Worm (Caenorhabditis elegans) whole organism, dauer: ENCODE measurements around the gene sra-28.

Experiments used
- unc-62 ChIP-seq: sonication (generic microtip); optimal IDR thresholded peaks from 2 replicates; lab custom pipeline; 2017; ENCODE audit warnings: missing biosample characterization, missing genetic modification reagents, missing genetic modification characterization

The sra-28 gene

ce11 chrII:6573677-6574076, at the start of gene sra-28:
Gene sra-28, minus strand, starts transcription at chrII:6573777.
- TF ChIP-seq unc-62, result no peak

- no peak for TF ChIP-seq unc-62
These were observed 48.3 kb upstream of the sra-28 start, which contains the start of gene F54H5.3 for ce11 chrII:6621886-6622285. Gene F54H5.3, plus strand, starts transcription at chrII:6622186.

ce11 chrII:6619007-6619406, 45.4 kb upstream of the sra-28 start:
- TF ChIP-seq unc-62, result no peak

- TF ChIP-seq unc-62, result no peak
These were observed 43.2 kb upstream of the sra-28 start, which contains the start of gene klf-3 for ce11 chrII:6616770-6617169. Gene klf-3, plus strand, starts transcription at chrII:6616878.

ce11 chrII:6616135-6616534, 42.6 kb upstream of the sra-28 start:
- no peak for TF ChIP-seq unc-62

- no peak for TF ChIP-seq unc-62
These were observed 41.9 kb upstream of the sra-28 start for ce11 chrII:6615232-6616029.

ce11 chrII:6614500-6614899, 40.9 kb upstream of the sra-28 start:
- TF ChIP-seq unc-62, result no peak

- TF ChIP-seq unc-62, result no peak
These were observed 39.0 kb upstream of the sra-28 start for ce11 chrII:6612544-6612943.

ce11 chrII:6610262-6610661, 36.7 kb upstream of the sra-28 start:
- no peak for TF ChIP-seq unc-62

ce11 chrII:6609315-6609842, 35.8 kb upstream of the sra-28 start, which contains the start of gene epg-5:
Gene epg-5, minus strand, starts transcription at chrII:6609365.
- TF ChIP-seq unc-62, result no peak

ce11 chrII:6608626-6609025, 35.0 kb upstream of the sra-28 start:
- no peak for TF ChIP-seq unc-62

ce11 chrII:6600973-6601372, 27.4 kb upstream of the sra-28 start, which contains the start of gene vps-33.2:
Gene vps-33.2, plus strand, starts transcription at chrII:6601216.
- TF ChIP-seq unc-62, result no peak

ce11 chrII:6598050-6598449, 24.5 kb upstream of the sra-28 start, which contains the start of gene dnj-8:
Gene dnj-8, minus strand, starts transcription at chrII:6598080.
- no peak for TF ChIP-seq unc-62

ce11 chrII:6597507-6597906, 23.9 kb upstream of the sra-28 start:
- no peak for TF ChIP-seq unc-62

- TF ChIP-seq unc-62, result no peak
These were observed 20.6 kb upstream of the sra-28 start, which contains the start of gene aipr-1 for ce11 chrII:6594151-6594550. Gene aipr-1, minus strand, starts transcription at chrII:6594251.

ce11 chrII:6592251-6592650, 18.7 kb upstream of the sra-28 start, which contains the start of gene C56C10.9:
Gene C56C10.9, minus strand, starts transcription at chrII:6592351.
- TF ChIP-seq unc-62, result no peak

ce11 chrII:6591000-6591399, 17.4 kb upstream of the sra-28 start:
- no peak for TF ChIP-seq unc-62

- no peak for TF ChIP-seq unc-62
These were observed 15.8 kb upstream of the sra-28 start, which contains the start of gene vps-32.1 for ce11 chrII:6589408-6589807. Gene vps-32.1, plus strand, starts transcription at chrII:6589708.
